Fruit fly (Drosophila melanogaster) whole organism, embryonic: Measurements from ENCODE around the gene CG14507.

Experiments used
- Ada2b ChIP-seq: fragments of 200-800 bp; sonication (Bioruptor generic); IDR thresholded peaks from 2 replicates; pipeline ENCODE4 v1.3.6; 2022; ENCODE audit warnings: missing biosample characterization, missing genetic modification characterization
- BEAF-32 ChIP-seq: fragments of 200-800 bp; sonication (Bioruptor generic); optimal IDR thresholded peaks from 3 replicates; lab custom pipeline; 2017; ENCODE audit warnings: missing biosample characterization, missing genetic modification characterization, mild to moderate bottlenecking, moderate library complexity, missing genetic modification reagents
- CG10431 ChIP-seq: fragments of 200-800 bp; sonication (Bioruptor generic); optimal IDR thresholded peaks from 3 replicates; lab custom pipeline; 2018; ENCODE audit warnings: missing biosample characterization, mild to moderate bottlenecking, missing genetic modification characterization
- CG10462 ChIP-seq: fragments of 200-800 bp; sonication (Bioruptor generic); optimal IDR thresholded peaks from 2 replicates; lab custom pipeline; 2016; ENCODE audit warnings: missing biosample characterization, missing genetic modification characterization
- CG10543 ChIP-seq: fragments of 200-800 bp; sonication (Bioruptor generic); optimal IDR thresholded peaks from 3 replicates; lab custom pipeline; 2017; ENCODE audit warnings: missing biosample characterization, mild to moderate bottlenecking, missing genetic modification characterization, moderate library complexity
- CG12744 ChIP-seq: fragments of 200-800 bp; sonication (Bioruptor generic); optimal IDR thresholded peaks from 2 replicates; lab custom pipeline; 2016; ENCODE audit warnings: missing biosample characterization, missing genetic modification characterization
- CG14050 ChIP-seq: fragments of 200-800 bp; sonication (Bioruptor generic); IDR thresholded peaks from 3 replicates; pipeline ENCODE4 v1.3.6; 2022; ENCODE audit warnings: missing biosample characterization, missing genetic modification characterization
- CG15011 ChIP-seq: fragments of 200-800 bp; sonication (Bioruptor generic); optimal IDR thresholded peaks from 3 replicates; lab custom pipeline; 2018; ENCODE audit warnings: missing biosample characterization, mild to moderate bottlenecking, missing genetic modification characterization
- CG15269 ChIP-seq: fragments of 200-800 bp; sonication (Bioruptor generic); optimal IDR thresholded peaks from 2 replicates; lab custom pipeline; 2018; ENCODE audit warnings: missing biosample characterization, mild to moderate bottlenecking, missing genetic modification characterization, moderate library complexity
- CG16779 ChIP-seq: fragments of 200-800 bp; sonication (Bioruptor generic); IDR thresholded peaks from 2 replicates; pipeline ENCODE4 v1.3.6; 2022; ENCODE audit warnings: missing biosample characterization, missing genetic modification characterization
- CG17912 ChIP-seq: fragments of 200-800 bp; sonication (Bioruptor generic); optimal IDR thresholded peaks from 2 replicates; lab custom pipeline; 2018; ENCODE audit warnings: missing biosample characterization, mild to moderate bottlenecking, missing genetic modification characterization
- CG30431 ChIP-seq: fragments of 200-800 bp; sonication (Bioruptor generic); optimal IDR thresholded peaks from 2 replicates; lab custom pipeline; 2017; ENCODE audit warnings: missing biosample characterization, missing genetic modification characterization
- CG34376 ChIP-seq: fragments of 200-800 bp; sonication (Bioruptor generic); optimal IDR thresholded peaks from 2 replicates; lab custom pipeline; 2018; ENCODE audit warnings: missing biosample characterization, mild to moderate bottlenecking, missing genetic modification characterization
- CG6791 ChIP-seq: fragments of 200-800 bp; sonication (Bioruptor generic); IDR thresholded peaks from 3 replicates; pipeline ENCODE4 v1.3.6; 2022; ENCODE audit warnings: missing biosample characterization, missing genetic modification characterization; ENCODE audit not compliant: partially characterized antibody
- CG6854 ChIP-seq: fragments of 200-800 bp; sonication (Bioruptor generic); optimal IDR thresholded peaks from 3 replicates; lab custom pipeline; 2017; ENCODE audit warnings: missing biosample characterization, mild to moderate bottlenecking, missing genetic modification characterization
- CG8388 ChIP-seq: fragments of 200-800 bp; sonication (Bioruptor generic); optimal IDR thresholded peaks from 2 replicates; lab custom pipeline; 2019; ENCODE audit warnings: missing biosample characterization, mild to moderate bottlenecking, missing genetic modification characterization, moderate library complexity
- CG8478 ChIP-seq: fragments of >200 bp; optimal IDR thresholded peaks from 2 replicates; lab custom pipeline; 2018
- CG9215 ChIP-seq: fragments of 200-800 bp; sonication (Bioruptor generic); IDR thresholded peaks from 2 replicates; pipeline ENCODE4 v1.3.6; 2022; ENCODE audit warnings: missing biosample characterization, missing genetic modification characterization
- CG9727 ChIP-seq: fragments of 200-800 bp; sonication (Bioruptor generic); optimal IDR thresholded peaks from 3 replicates; lab custom pipeline; 2017; ENCODE audit warnings: missing biosample characterization, mild to moderate bottlenecking, missing genetic modification characterization
- CHES-1-like ChIP-seq: fragments of 200-800 bp; sonication (Bioruptor generic); optimal IDR thresholded peaks from 2 replicates; lab custom pipeline; 2016; ENCODE audit warnings: missing biosample characterization, missing genetic modification characterization
- CoRest ChIP-seq: fragments of 200-800 bp; sonication (Bioruptor generic); optimal IDR thresholded peaks from 3 replicates; lab custom pipeline; 2018; ENCODE audit warnings: missing biosample characterization, mild to moderate bottlenecking, missing genetic modification characterization, moderate library complexity
- Dll ChIP-seq: fragments of 200-800 bp; sonication (Bioruptor generic); IDR thresholded peaks from 4 replicates; pipeline ENCODE4 v1.3.6; 2022; ENCODE audit warnings: missing biosample characterization, missing genetic modification characterization; ENCODE audit not compliant: partially characterized antibody
- Gug ChIP-seq: fragments of 200-800 bp; sonication (Bioruptor generic); IDR thresholded peaks from 4 replicates; pipeline ENCODE4 v1.3.6; 2022; ENCODE audit warnings: missing biosample characterization, missing genetic modification characterization
- H2.0 ChIP-seq: fragments of 200-800 bp; sonication (Bioruptor generic); IDR thresholded peaks from 2 replicates; pipeline ENCODE4 v1.3.6; 2022; ENCODE audit warnings: missing biosample characterization, missing genetic modification characterization
- HLH54F ChIP-seq: fragments of 200-800 bp; sonication (Bioruptor generic); optimal IDR thresholded peaks from 3 replicates; lab custom pipeline; 2016; ENCODE audit warnings: missing biosample characterization, missing genetic modification characterization
- HLHmδ ChIP-seq: fragments of 200-800 bp; sonication (Bioruptor generic); optimal IDR thresholded peaks from 2 replicates; lab custom pipeline; 2018; ENCODE audit warnings: missing biosample characterization, mild to moderate bottlenecking, missing genetic modification characterization, moderate library complexity
- Hsf ChIP-seq: fragments of 200-800 bp; sonication (Bioruptor generic); optimal IDR thresholded peaks from 3 replicates; lab custom pipeline; 2016; ENCODE audit warnings: missing biosample characterization, missing genetic modification characterization
- Lhr ChIP-seq: fragments of 200-800 bp; sonication (Bioruptor generic); optimal IDR thresholded peaks from 3 replicates; lab custom pipeline; 2017; ENCODE audit warnings: mild to moderate bottlenecking, missing biosample characterization, missing genetic modification reagents, missing genetic modification characterization
- Mad ChIP-seq: fragments of 200-800 bp; sonication (Bioruptor generic); optimal IDR thresholded peaks from 2 replicates; lab custom pipeline; 2016; ENCODE audit warnings: missing biosample characterization, missing genetic modification characterization
- NfI ChIP-seq: fragments of 200-800 bp; sonication (Bioruptor generic); optimal IDR thresholded peaks from 3 replicates; lab custom pipeline; 2018; ENCODE audit warnings: missing biosample characterization, mild to moderate bottlenecking, missing genetic modification characterization, moderate library complexity
- Ravus ChIP-seq: fragments of 200-800 bp; sonication (Bioruptor generic); IDR thresholded peaks from 2 replicates; pipeline ENCODE4 v1.3.6; 2022; ENCODE audit warnings: missing biosample characterization, missing genetic modification characterization
- bigmax ChIP-seq: fragments of 200-800 bp; sonication (Bioruptor generic); optimal IDR thresholded peaks from 2 replicates; lab custom pipeline; 2018; ENCODE audit warnings: missing biosample characterization, mild to moderate bottlenecking, missing genetic modification characterization
- cg ChIP-seq: fragments of 200-800 bp; sonication (Bioruptor generic); optimal IDR thresholded peaks from 3 replicates; lab custom pipeline; 2019; ENCODE audit warnings: missing biosample characterization, mild to moderate bottlenecking, missing genetic modification characterization, moderate library complexity
- crc ChIP-seq: fragments of 200-800 bp; sonication (Bioruptor generic); optimal IDR thresholded peaks from 2 replicates; lab custom pipeline; 2016; ENCODE audit warnings: missing biosample characterization, missing genetic modification characterization
- gsb-n ChIP-seq: fragments of 200-800 bp; sonication (Bioruptor generic); optimal IDR thresholded peaks from 3 replicates; lab custom pipeline; 2018; ENCODE audit warnings: missing biosample characterization, mild to moderate bottlenecking, missing genetic modification characterization
- ham ChIP-seq: fragments of 200-800 bp; sonication (Bioruptor generic); IDR thresholded peaks from 2 replicates; pipeline ENCODE4 v1.3.6; 2022; ENCODE audit warnings: missing biosample characterization, missing genetic modification characterization
- hkb ChIP-seq, 2 experiments: fragments of 200-800 bp in 1 of 2; fragments of >200 bp in 1 of 2; sonication (Bioruptor generic) in 1 of 2; IDR thresholded peaks in 1 of 2; optimal IDR thresholded peaks in 1 of 2; 2 replicates each; pipeline versions ENCODE4 v1.3.6 to Lab custom; 2017 to 2022; ENCODE audit warnings: missing biosample characterization in 1 of 2, missing genetic modification characterization in 1 of 2
- lola ChIP-seq, 3 experiments: fragments of >200 bp in 2 of 3; fragments of 200-800 bp in 1 of 3; sonication (Bioruptor generic) in 1 of 3; optimal IDR thresholded peaks; 2 replicates each; lab custom pipeline; 2017 to 2019; ENCODE audit warnings: missing biosample characterization in 3 of 3, missing genetic modification characterization in 3 of 3, mild to moderate bottlenecking in 1 of 3, moderate library complexity in 1 of 3
- mam ChIP-seq: fragments of 200-800 bp; sonication (Bioruptor generic); optimal IDR thresholded peaks from 3 replicates; lab custom pipeline; 2016; ENCODE audit warnings: missing biosample characterization, missing genetic modification characterization
- nau ChIP-seq: fragments of 200-800 bp; sonication (Bioruptor generic); optimal IDR thresholded peaks from 3 replicates; lab custom pipeline; 2017; ENCODE audit warnings: missing biosample characterization, mild to moderate bottlenecking, missing genetic modification characterization, missing genetic modification reagents
- pan ChIP-seq, 4 experiments: fragments of >200 bp in 3 of 4; fragments of 200-800 bp in 1 of 4; sonication (Bioruptor generic) in 1 of 4; optimal IDR thresholded peaks in 3 of 4; IDR thresholded peaks in 1 of 4; 2 replicates each; pipeline versions ENCODE4 v1.3.6 to Lab custom; 2017 to 2022; ENCODE audit warnings: missing biosample characterization in 2 of 4, missing genetic modification characterization in 2 of 4, mixed read lengths in 1 of 4
- pros ChIP-seq: fragments of 200-800 bp; sonication (Bioruptor generic); optimal IDR thresholded peaks from 3 replicates; lab custom pipeline; 2019; ENCODE audit warnings: missing biosample characterization, mild to moderate bottlenecking, missing genetic modification characterization, moderate library complexity
- row ChIP-seq: fragments of 200-800 bp; sonication (Bioruptor generic); IDR thresholded peaks from 3 replicates; pipeline ENCODE4 v1.3.6; 2022; ENCODE audit warnings: missing biosample characterization, missing genetic modification characterization
- sob ChIP-seq: fragments of 200-800 bp; sonication (Bioruptor generic); IDR thresholded peaks from 2 replicates; pipeline ENCODE4 v1.3.6; 2022; ENCODE audit warnings: missing biosample characterization, missing genetic modification characterization
- sr ChIP-seq: fragments of 200-800 bp; sonication (Bioruptor generic); IDR thresholded peaks from 3 replicates; pipeline ENCODE4 v1.3.6; 2022; ENCODE audit warnings: missing biosample characterization, missing genetic modification characterization
- trem ChIP-seq: fragments of 200-800 bp; optimal IDR thresholded peaks from 3 replicates; lab custom pipeline; 2019; ENCODE audit warnings: missing biosample characterization, mild to moderate bottlenecking, missing genetic modification characterization, moderate library complexity
- twi ChIP-seq: fragments of 200-800 bp; optimal IDR thresholded peaks from 2 replicates; lab custom pipeline; 2019; ENCODE audit warnings: missing biosample characterization, mild to moderate bottlenecking, missing genetic modification characterization, moderate library complexity
- unc-4 ChIP-seq: fragments of 200-800 bp; sonication (Bioruptor generic); IDR thresholded peaks from 2 replicates; pipeline ENCODE4 v1.3.6; 2022; ENCODE audit warnings: missing biosample characterization, missing genetic modification characterization; ENCODE audit not compliant: partially characterized antibody
- wdn ChIP-seq: fragments of 200-800 bp; sonication (Bioruptor generic); IDR thresholded peaks from 2 replicates; pipeline ENCODE4 v1.3.6; 2022; ENCODE audit warnings: missing biosample characterization, missing genetic modification characterization

CG14507 gene

dm6 chr3R:29214262-29214661 is 13.3 kb downstream of the CG14507 start (continued):
- TF ChIP-seq ham (peak; percentile 95), CHES-1-like (GFP tag; lab: Kevin White, UChicago) (peak; percentile 99), CG10543 (GFP tag; lab: Kevin White, UChicago) (peak; percentile 99), pan (optimal IDR thresholded peaks at IDR 0.05; lab: Kevin White, UChicago) (no peak), pan (GFP tag; optimal IDR thresholded peaks at IDR 0.05 in 1 of 2, IDR thresholded peaks at IDR 0.05 in 1 of 2) (peak in 1 of 2 experiments; percentile 99), NfI (peak; percentile 99), trem (tag; lab: Kevin White, UChicago) (peak; percentile 97), CG9215 (peak; percentile 96), CG30431 (GFP tag; lab: Kevin White, UChicago) (peak; percentile 99), HLH54F (GFP tag; lab: Kevin White, UChicago) (peak; percentile 99), CoRest (peak; percentile 99), CG15011 (GFP tag; lab: Kevin White, UChicago) (peak; percentile 99), Dll (GFP tag; lab: Robert Waterston, UW) (peak; percentile 24; the same call in 1 of the 4 replicates), gsb-n (tag; lab: Kevin White, UChicago) (peak; percentile 100), H2.0 (peak; percentile 99), Ada2b (GFP tag; lab: Robert Waterston, UW) (peak; percentile 99), bigmax (peak; percentile 86), nau (GFP tag; lab: Kevin White, UChicago) (peak; percentile 99), CG8388 (GFP tag; lab: Kevin White, UChicago) (peak; percentile 99), lola (GFP tag; optimal IDR thresholded peaks at IDR 0.05; lab: Kevin White, UChicago) (peak in 1 of 3 experiments; percentile 99), twi (tag; lab: Kevin White, UChicago) (peak; percentile 98), CG16779 (GFP tag; lab: Robert Waterston, UW) (peak; percentile 99), Mad (GFP tag; lab: Kevin White, UChicago) (peak; percentile 99), CG12744 (peak; percentile 99), CG8478 (lab: Kevin White, UChicago) (no peak), Hsf (GFP tag; lab: Kevin White, UChicago) (peak; percentile 99), pros (peak; percentile 68), crc (GFP tag; lab: Kevin White, UChicago) (peak; percentile 99), CG10431 (GFP tag; lab: Kevin White, UChicago) (peak; percentile 98), cg (peak; percentile 85), sob (GFP tag; lab: Robert Waterston, UW) (peak; percentile 99), Ravus (peak; percentile 98), BEAF-32 (GFP tag; lab: Kevin White, UChicago) (peak; percentile 42), CG9727 (GFP tag; lab: Kevin White, UChicago) (peak; percentile 100), CG6854 (GFP tag; lab: Kevin White, UChicago) (peak; percentile 99), HLHmδ (GFP tag; lab: Kevin White, UChicago) (no peak), CG6791 (GFP tag; lab: Robert Waterston, UW) (no peak; the same call in 1 of the 3 replicates), CG34376 (GFP tag; lab: Kevin White, UChicago) (peak; percentile 98), row (GFP tag; lab: Robert Waterston, UW) (peak; percentile 100), CG14050 (GFP tag; lab: Robert Waterston, UW) (peak; percentile 99), Gug (GFP tag; lab: Robert Waterston, UW) (peak; percentile 98), Lhr (GFP tag; lab: Kevin White, UChicago) (peak; percentile 99), mam (GFP tag; lab: Kevin White, UChicago) (peak; percentile 99), hkb (optimal IDR thresholded peaks at IDR 0.05; lab: Kevin White, UChicago) (no peak), hkb (GFP tag; IDR thresholded peaks at IDR 0.05; lab: Robert Waterston, UW) (peak; percentile 100), CG10462 (GFP tag; lab: Kevin White, UChicago) (peak; percentile 99), sr (GFP tag; lab: Robert Waterston, UW) (peak; percentile 98), wdn (GFP tag; lab: Robert Waterston, UW) (peak; percentile 99), unc-4 (GFP tag; lab: Robert Waterston, UW) (no peak), CG17912 (GFP tag; lab: Kevin White, UChicago) (peak; percentile 99), CG15269 (peak; percentile 99)
